Comparison of ENCODE assay signal across 6 fruit fly cellular contexts in the genomic region with DNA sequence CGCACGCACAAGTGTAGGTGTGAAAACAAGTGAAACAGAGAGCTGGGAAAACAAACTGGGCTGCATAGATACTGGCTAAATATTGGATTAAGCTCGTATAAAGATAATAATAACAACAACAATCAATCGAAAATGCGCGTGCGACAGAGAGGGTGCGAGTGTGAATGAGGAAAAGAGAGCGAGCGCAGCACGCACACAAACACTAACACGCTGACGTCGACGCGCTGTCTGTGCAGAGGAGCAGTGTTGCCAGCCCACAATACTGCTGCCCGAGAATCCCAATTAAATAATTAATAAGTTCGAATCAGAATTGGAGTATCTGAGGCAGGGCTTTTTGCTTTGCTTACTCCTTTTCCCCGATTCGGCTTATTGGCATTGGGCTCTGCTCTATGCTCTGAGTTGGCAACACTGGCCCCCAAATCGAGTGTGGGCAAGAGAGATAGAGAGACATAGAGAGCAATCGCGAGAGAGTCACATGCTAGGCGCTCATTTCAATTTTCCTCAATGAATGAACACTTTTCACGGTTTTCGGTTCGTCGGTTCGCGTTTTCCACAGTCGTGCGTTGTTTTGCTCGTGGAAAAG.
TF ChIP-seq lines count a peak whose summit lies in the region.

No protein-coding gene starts in this region.

- no peak for TF ChIP-seq CTCF in whole organism, embryonic (GFP tag; optimal IDR thresholded peaks at IDR 0.05; lab: Kevin White, UChicago)

TF ChIP-seq in whole organism, 6 proteins besides CTCF, POLR2A, EP300 and RAD21:
- TF ChIP-seq Dll (optimal IDR thresholded peaks at IDR 0.05; lab: Kevin White, UChicago) = peak; percentile 53
- TF ChIP-seq usp (GFP tag; optimal IDR thresholded peaks at IDR 0.05; lab: Kevin White, UChicago) = no peak

TF ChIP-seq in whole organism, adult, 20 proteins besides CTCF, POLR2A, EP300 and RAD21 (continues in another document):
- TF ChIP-seq Hr96 (GFP tag; optimal IDR thresholded peaks at IDR 0.05; lab: Kevin White, UChicago) (peak; percentile 47), bab1 (GFP tag; optimal IDR thresholded peaks at IDR 0.05; lab: Kevin White, UChicago) (peak; percentile 60), Crg-1 (GFP tag; optimal IDR thresholded peaks at IDR 0.05; lab: Kevin White, UChicago) (peak; percentile 62), CG14711 (tag; optimal IDR thresholded peaks at IDR 0.05; lab: Kevin White, UChicago) (peak; percentile 92), cnc (optimal IDR thresholded peaks at IDR 0.05; lab: Kevin White, UChicago) (no peak), CG7045 (GFP tag; optimal IDR thresholded peaks at IDR 0.05; lab: Kevin White, UChicago) (peak; percentile 68), cic (GFP tag; optimal IDR thresholded peaks at IDR 0.05; lab: Kevin White, UChicago) (peak; percentile 95), tj (GFP tag; optimal IDR thresholded peaks at IDR 0.05; lab: Kevin White, UChicago) (peak; percentile 62), CG11617 (GFP tag; optimal IDR thresholded peaks at IDR 0.05; lab: Kevin White, UChicago) (peak; percentile 51), CG12768 (GFP tag; optimal IDR thresholded peaks at IDR 0.05; lab: Kevin White, UChicago) (peak; percentile 14), Mnt (GFP tag; optimal IDR thresholded peaks at IDR 0.05; lab: Kevin White, UChicago) (peak; percentile 52), ovo (GFP tag; optimal IDR thresholded peaks at IDR 0.05; lab: Kevin White, UChicago) (no peak), CG5204 (GFP tag; optimal IDR thresholded peaks at IDR 0.05; lab: Kevin White, UChicago) (peak; percentile 67), CG1620 (GFP tag; optimal IDR thresholded peaks at IDR 0.05; lab: Kevin White, UChicago) (peak; percentile 44), pad (GFP tag; optimal IDR thresholded peaks at IDR 0.05; lab: Kevin White, UChicago) (peak; percentile 26), kay (GFP tag; lab: Kevin White, UChicago; ENCODE audit: borderline replicate concordance) (no peak)

TF ChIP-seq in whole organism, embryonic, 481 proteins besides CTCF, POLR2A, EP300 and RAD21 (continues in another document):
- TF ChIP-seq CG10462 (GFP tag; optimal IDR thresholded peaks at IDR 0.05; lab: Kevin White, UChicago) (peak; percentile 74), Ets65A (GFP tag; lab: Kevin White, UChicago) (peak; percentile 96), Ravus (GFP tag; IDR thresholded peaks at IDR 0.05; lab: Robert Waterston, UW) (peak; percentile 75), Lim3 (GFP tag; IDR thresholded peaks at IDR 0.05; lab: Robert Waterston, UW) (0 out of 2 replicates have a peak, but pooled peaks have one; percentile 52), ERR (GFP tag; optimal IDR thresholded peaks at IDR 0.05; lab: Kevin White, UChicago) (peak; percentile 84), vfl (GFP tag; optimal IDR thresholded peaks at IDR 0.05; lab: Kevin White, UChicago) (peak; percentile 83), oc (tag; optimal IDR thresholded peaks at IDR 0.05; lab: Kevin White, UChicago) (peak; percentile 82), Drgx (GFP tag; IDR thresholded peaks at IDR 0.05; lab: Robert Waterston, UW) (peak; percentile 96), CG18619 (GFP tag; optimal IDR thresholded peaks at IDR 0.05; lab: Kevin White, UChicago) (peak; percentile 68), row (GFP tag; IDR thresholded peaks at IDR 0.05; lab: Robert Waterston, UW) (peak; percentile 78), jing (GFP tag; optimal IDR thresholded peaks at IDR 0.05; lab: Kevin White, UChicago) (peak; percentile 34), CG14710 (tag; optimal IDR thresholded peaks at IDR 0.05; lab: Kevin White, UChicago) (peak; percentile 48), sens (GFP tag; lab: Kevin White, UChicago) (peak; percentile 95), tin (GFP tag; optimal IDR thresholded peaks at IDR 0.05; lab: Kevin White, UChicago) (peak; percentile 76), CG17912 (GFP tag; optimal IDR thresholded peaks at IDR 0.05; lab: Kevin White, UChicago) (no peak), maf-S (GFP tag; optimal IDR thresholded peaks at IDR 0.05; lab: Kevin White, UChicago) (peak; percentile 74), YL-1 (GFP tag; optimal IDR thresholded peaks at IDR 0.05; lab: Kevin White, UChicago) (peak; percentile 4)

TF ChIP-seq in whole organism, prepupa, 60 proteins besides CTCF, POLR2A, EP300 and RAD21 (continues in another document):
- peak; percentile 88 for TF ChIP-seq esn (GFP tag; optimal IDR thresholded peaks at IDR 0.05; lab: Kevin White, UChicago)
- peak; percentile 13 for TF ChIP-seq CG9139 (GFP tag; optimal IDR thresholded peaks at IDR 0.05; lab: Kevin White, UChicago)
- TF ChIP-seq Smox (GFP tag; optimal IDR thresholded peaks at IDR 0.05; lab: Kevin White, UChicago) = peak; percentile 81
- TF ChIP-seq fd59A (GFP tag; optimal IDR thresholded peaks at IDR 0.05; lab: Kevin White, UChicago) = peak; percentile 42
- peak; percentile 80 for TF ChIP-seq CG11762 (GFP tag; optimal IDR thresholded peaks at IDR 0.05; lab: Kevin White, UChicago; ENCODE audit: insufficient read depth)
- peak; percentile 11 for TF ChIP-seq Eip93F (GFP tag; optimal IDR thresholded peaks at IDR 0.05; lab: Kevin White, UChicago)
- TF ChIP-seq CG6854 (GFP tag; optimal IDR thresholded peaks at IDR 0.05; lab: Kevin White, UChicago) = no peak
- peak; percentile 82 for TF ChIP-seq Sox15 (GFP tag; optimal IDR thresholded peaks at IDR 0.05; lab: Kevin White, UChicago)
- TF ChIP-seq CG8119 (GFP tag; IDR thresholded peaks at IDR 0.05; lab: Robert Waterston, UW) = peak; percentile 92
- peak; percentile 90 for TF ChIP-seq Sox14 (GFP tag; optimal IDR thresholded peaks at IDR 0.05; lab: Kevin White, UChicago)
- TF ChIP-seq dac (GFP tag; optimal IDR thresholded peaks at IDR 0.05; lab: Kevin White, UChicago) = peak; percentile 56
- no peak for TF ChIP-seq Blimp-1 (GFP tag; optimal IDR thresholded peaks at IDR 0.05; lab: Kevin White, UChicago)
- peak; percentile 87 for TF ChIP-seq net (GFP tag; optimal IDR thresholded peaks at IDR 0.05; lab: Kevin White, UChicago)
- peak; percentile 48 for TF ChIP-seq CG6808 (GFP tag; optimal IDR thresholded peaks at IDR 0.05; lab: Kevin White, UChicago)
- TF ChIP-seq CG3032 (tag; optimal IDR thresholded peaks at IDR 0.05; lab: Kevin White, UChicago) = peak; percentile 58
- peak; percentile 94 for TF ChIP-seq eg (GFP tag; IDR thresholded peaks at IDR 0.05; lab: Robert Waterston, UW)
- peak; percentile 89 for TF ChIP-seq Met (GFP tag; optimal IDR thresholded peaks at IDR 0.05; lab: Kevin White, UChicago)

TF ChIP-seq in whole organism, pupa, 21 proteins besides CTCF, POLR2A, EP300 and RAD21 (continues in another document):
- peak; percentile 36 for TF ChIP-seq CG34367 (tag; optimal IDR thresholded peaks at IDR 0.05; lab: Kevin White, UChicago)
- TF ChIP-seq CG10348 (GFP tag; IDR thresholded peaks at IDR 0.05; lab: Robert Waterston, UW) = 0 out of 2 replicates have a peak, but pooled peaks have one; percentile 60
- peak; percentile 82 for TF ChIP-seq CG12605 (GFP tag; IDR thresholded peaks at IDR 0.05; lab: Robert Waterston, UW)
- TF ChIP-seq Ets98B (GFP tag; IDR thresholded peaks at IDR 0.05; lab: Robert Waterston, UW) = peak; percentile 95
- peak; percentile 70 for TF ChIP-seq CG8301 (tag; optimal IDR thresholded peaks at IDR 0.05; lab: Kevin White, UChicago)
- no peak for TF ChIP-seq CG13204 (GFP tag; optimal IDR thresholded peaks at IDR 0.05; lab: Kevin White, UChicago)
- peak; percentile 65 for TF ChIP-seq Snoo (tag; optimal IDR thresholded peaks at IDR 0.05; lab: Kevin White, UChicago)
- TF ChIP-seq D1 (tag; optimal IDR thresholded peaks at IDR 0.05; lab: Kevin White, UChicago) = peak; percentile 61
- TF ChIP-seq rn (GFP tag; IDR thresholded peaks at IDR 0.05; lab: Robert Waterston, UW) = peak; percentile 80
- peak; percentile 95 for TF ChIP-seq fd96Ca (GFP tag; IDR thresholded peaks at IDR 0.05; lab: Robert Waterston, UW)
- peak; percentile 63 for TF ChIP-seq CG15710 (tag; optimal IDR thresholded peaks at IDR 0.05; lab: Kevin White, UChicago)
- peak; percentile 84 for TF ChIP-seq Pif1B (GFP tag; optimal IDR thresholded peaks at IDR 0.05; lab: Kevin White, UChicago)
- peak; percentile 72 for TF ChIP-seq gl (tag; optimal IDR thresholded peaks at IDR 0.05; lab: Kevin White, UChicago)
- peak; percentile 92 for TF ChIP-seq CG32121 (GFP tag; IDR thresholded peaks at IDR 0.05; lab: Robert Waterston, UW)
- TF ChIP-seq Pif1A (GFP tag; optimal IDR thresholded peaks at IDR 0.05; lab: Kevin White, UChicago) = peak; percentile 92
- peak; percentile 72 for TF ChIP-seq CG17806 (tag; optimal IDR thresholded peaks at IDR 0.05; lab: Kevin White, UChicago)
- peak; percentile 55 for TF ChIP-seq CG8159 (tag; optimal IDR thresholded peaks at IDR 0.05; lab: Kevin White, UChicago)
- TF ChIP-seq CG9948 (tag; optimal IDR thresholded peaks at IDR 0.05; lab: Kevin White, UChicago) = peak; percentile 56

TF ChIP-seq in whole organism, wandering third instar larva, 38 proteins besides CTCF, POLR2A, EP300 and RAD21 (continues in another document):
- no peak for TF ChIP-seq Vsx2 (GFP tag; optimal IDR thresholded peaks at IDR 0.05; lab: Kevin White, UChicago; ENCODE audit: partially characterized antibody)
- TF ChIP-seq GATAd (GFP tag; optimal IDR thresholded peaks at IDR 0.05; lab: Kevin White, UChicago) = peak; percentile 35
- TF ChIP-seq CG9705 (GFP tag; optimal IDR thresholded peaks at IDR 0.05; lab: Kevin White, UChicago) = no peak
- TF ChIP-seq Dfd (GFP tag; optimal IDR thresholded peaks at IDR 0.05; lab: Kevin White, UChicago) = no peak
- TF ChIP-seq Hr78 (GFP tag; optimal IDR thresholded peaks at IDR 0.05; lab: Kevin White, UChicago) = no peak
- no peak for TF ChIP-seq lola (GFP tag; optimal IDR thresholded peaks at IDR 0.05; lab: Kevin White, UChicago)
- peak; percentile 93 for TF ChIP-seq ey (GFP tag; optimal IDR thresholded peaks at IDR 0.05; lab: Kevin White, UChicago)
- TF ChIP-seq dmrt93B (GFP tag; optimal IDR thresholded peaks at IDR 0.05; lab: Kevin White, UChicago) = peak; percentile 62
- TF ChIP-seq Rel (GFP tag; optimal IDR thresholded peaks at IDR 0.05; lab: Kevin White, UChicago) = peak; percentile 79
- TF ChIP-seq Rel (tag; optimal IDR thresholded peaks at IDR 0.05; lab: Kevin White, UChicago) = no peak
- peak; percentile 59 for TF ChIP-seq woc (GFP tag; optimal IDR thresholded peaks at IDR 0.05; lab: Kevin White, UChicago)
- TF ChIP-seq sage (GFP tag; optimal IDR thresholded peaks at IDR 0.05; lab: Kevin White, UChicago) = peak; percentile 78
- TF ChIP-seq Abd-B (GFP tag; optimal IDR thresholded peaks at IDR 0.05; lab: Kevin White, UChicago) = no peak
- peak; percentile 85 for TF ChIP-seq psq (GFP tag; optimal IDR thresholded peaks at IDR 0.05; lab: Kevin White, UChicago)
- peak; percentile 73 for TF ChIP-seq jim (GFP tag; optimal IDR thresholded peaks at IDR 0.05; lab: Kevin White, UChicago)
- peak in 1 of 2 experiments; percentile 59 for TF ChIP-seq dl (GFP tag; optimal IDR thresholded peaks at IDR 0.05; lab: Kevin White, UChicago; ENCODE audit: insufficient read depth in 1 of 2, partially characterized antibody in 2 of 2)
- TF ChIP-seq N (GFP tag; optimal IDR thresholded peaks at IDR 0.05; lab: Kevin White, UChicago) = no peak
- peak; percentile 77 for TF ChIP-seq sv (GFP tag; optimal IDR thresholded peaks at IDR 0.05; lab: Kevin White, UChicago)
- TF ChIP-seq CG32264 (GFP tag; optimal IDR thresholded peaks at IDR 0.05; lab: Kevin White, UChicago) = peak; percentile 90
- peak; percentile 70 for TF ChIP-seq HLH106 (tag; optimal IDR thresholded peaks at IDR 0.05; lab: Kevin White, UChicago)
- peak; percentile 90 for TF ChIP-seq tai (GFP tag; optimal IDR thresholded peaks at IDR 0.05; lab: Kevin White, UChicago)
